Fruit fly (Drosophila melanogaster) whole organism, pupa: ENCODE results near the gene Cchl.
A peak's percentile ranks its signal among the peaks of the same experiment; 100 is the strongest.

Experiments
- CG10348 ChIP-seq: fragments of 200-800 bp; sonication (Bioruptor generic); IDR thresholded peaks from 2 replicates; pipeline ENCODE4 v1.3.6; 2022; ENCODE audit warnings: missing biosample characterization, missing genetic modification characterization
- CG12605 ChIP-seq: fragments of 200-800 bp; sonication (Bioruptor generic); IDR thresholded peaks from 2 replicates; pipeline ENCODE4 v1.3.6; 2022; ENCODE audit warnings: missing biosample characterization, missing genetic modification characterization
- CG13204 ChIP-seq: fragments of 200-800 bp; sonication (Bioruptor generic); optimal IDR thresholded peaks from 2 replicates; lab custom pipeline; 2018; ENCODE audit warnings: missing biosample characterization, mild to moderate bottlenecking, missing genetic modification characterization, moderate library complexity
- CG14655 ChIP-seq: fragments of 200-800 bp; sonication (Bioruptor generic); optimal IDR thresholded peaks from 3 replicates; lab custom pipeline; 2017; ENCODE audit warnings: mild to moderate bottlenecking, missing biosample characterization, missing genetic modification reagents, missing genetic modification characterization
- CG15710 ChIP-seq: fragments of 200-800 bp; sonication (Bioruptor generic); optimal IDR thresholded peaks from 2 replicates; lab custom pipeline; 2018; ENCODE audit warnings: missing biosample characterization, mild to moderate bottlenecking, missing genetic modification characterization, moderate library complexity
- CG17806 ChIP-seq: fragments of 200-800 bp; sonication (Bioruptor generic); optimal IDR thresholded peaks from 2 replicates; lab custom pipeline; 2018; ENCODE audit warnings: missing biosample characterization, mild to moderate bottlenecking, missing genetic modification characterization, moderate library complexity
- CG32121 ChIP-seq: fragments of 200-800 bp; sonication (Bioruptor generic); IDR thresholded peaks from 2 replicates; pipeline ENCODE4 v1.3.6; 2022; ENCODE audit warnings: missing biosample characterization, missing genetic modification characterization
- CG34367 ChIP-seq: fragments of 200-800 bp; sonication (Bioruptor generic); optimal IDR thresholded peaks from 2 replicates; lab custom pipeline; 2018; ENCODE audit warnings: missing biosample characterization, mild to moderate bottlenecking, missing genetic modification characterization
- CG4496 ChIP-seq: fragments of 200-800 bp; sonication (Bioruptor generic); IDR thresholded peaks from 3 replicates; pipeline ENCODE4 v1.3.6; 2022; ENCODE audit warnings: missing biosample characterization, missing genetic modification characterization
- CG8159 ChIP-seq: fragments of 200-800 bp; sonication (Bioruptor generic); optimal IDR thresholded peaks from 3 replicates; lab custom pipeline; 2018; ENCODE audit warnings: missing biosample characterization, mild to moderate bottlenecking, missing genetic modification characterization, moderate library complexity
- CG8301 ChIP-seq: fragments of 200-800 bp; sonication (Bioruptor generic); optimal IDR thresholded peaks from 2 replicates; lab custom pipeline; 2018; ENCODE audit warnings: missing biosample characterization, mild to moderate bottlenecking, missing genetic modification characterization
- CG9948 ChIP-seq: fragments of 200-800 bp; sonication (Bioruptor generic); optimal IDR thresholded peaks from 2 replicates; lab custom pipeline; 2018; ENCODE audit warnings: missing biosample characterization, mild to moderate bottlenecking, missing genetic modification characterization, moderate library complexity
- D1 ChIP-seq: fragments of 200-800 bp; sonication (Bioruptor generic); optimal IDR thresholded peaks from 2 replicates; lab custom pipeline; 2018; ENCODE audit warnings: missing biosample characterization, mild to moderate bottlenecking, missing genetic modification characterization, moderate library complexity
- EcR ChIP-seq: fragments of 200-800 bp; sonication (Bioruptor generic); optimal IDR thresholded peaks from 3 replicates; lab custom pipeline; 2019; ENCODE audit warnings: missing biosample characterization, missing genetic modification characterization, mild to moderate bottlenecking, moderate library complexity, missing genetic modification reagents
- Ets98B ChIP-seq: fragments of 200-800 bp; sonication (Bioruptor generic); IDR thresholded peaks from 2 replicates; pipeline ENCODE4 v1.3.6; 2022; ENCODE audit warnings: missing biosample characterization, missing genetic modification characterization
- Pif1A ChIP-seq: fragments of 200-800 bp; sonication (Bioruptor generic); optimal IDR thresholded peaks from 3 replicates; lab custom pipeline; 2016; ENCODE audit warnings: missing biosample characterization, missing genetic modification characterization
- Pif1B ChIP-seq: fragments of 200-800 bp; sonication (Bioruptor generic); optimal IDR thresholded peaks from 3 replicates; lab custom pipeline; 2016; ENCODE audit warnings: missing biosample characterization, missing genetic modification characterization
- Snoo ChIP-seq: fragments of 200-800 bp; sonication (Bioruptor generic); optimal IDR thresholded peaks from 3 replicates; lab custom pipeline; 2017; ENCODE audit warnings: missing biosample characterization, mild to moderate bottlenecking, missing genetic modification characterization, inconsistent platforms
- fd96Ca ChIP-seq: fragments of 200-800 bp; sonication (Bioruptor generic); IDR thresholded peaks from 3 replicates; pipeline ENCODE4 v1.3.6; 2022; ENCODE audit warnings: missing biosample characterization, missing genetic modification characterization
- gl ChIP-seq: fragments of 200-800 bp; sonication (Bioruptor generic); optimal IDR thresholded peaks from 2 replicates; lab custom pipeline; 2018; ENCODE audit warnings: missing biosample characterization, mild to moderate bottlenecking, missing genetic modification characterization
- rn ChIP-seq: fragments of 200-800 bp; sonication (Bioruptor generic); IDR thresholded peaks from 2 replicates; pipeline ENCODE4 v1.3.6; 2022; ENCODE audit warnings: missing biosample characterization, missing genetic modification characterization

The Cchl gene

DNA sequence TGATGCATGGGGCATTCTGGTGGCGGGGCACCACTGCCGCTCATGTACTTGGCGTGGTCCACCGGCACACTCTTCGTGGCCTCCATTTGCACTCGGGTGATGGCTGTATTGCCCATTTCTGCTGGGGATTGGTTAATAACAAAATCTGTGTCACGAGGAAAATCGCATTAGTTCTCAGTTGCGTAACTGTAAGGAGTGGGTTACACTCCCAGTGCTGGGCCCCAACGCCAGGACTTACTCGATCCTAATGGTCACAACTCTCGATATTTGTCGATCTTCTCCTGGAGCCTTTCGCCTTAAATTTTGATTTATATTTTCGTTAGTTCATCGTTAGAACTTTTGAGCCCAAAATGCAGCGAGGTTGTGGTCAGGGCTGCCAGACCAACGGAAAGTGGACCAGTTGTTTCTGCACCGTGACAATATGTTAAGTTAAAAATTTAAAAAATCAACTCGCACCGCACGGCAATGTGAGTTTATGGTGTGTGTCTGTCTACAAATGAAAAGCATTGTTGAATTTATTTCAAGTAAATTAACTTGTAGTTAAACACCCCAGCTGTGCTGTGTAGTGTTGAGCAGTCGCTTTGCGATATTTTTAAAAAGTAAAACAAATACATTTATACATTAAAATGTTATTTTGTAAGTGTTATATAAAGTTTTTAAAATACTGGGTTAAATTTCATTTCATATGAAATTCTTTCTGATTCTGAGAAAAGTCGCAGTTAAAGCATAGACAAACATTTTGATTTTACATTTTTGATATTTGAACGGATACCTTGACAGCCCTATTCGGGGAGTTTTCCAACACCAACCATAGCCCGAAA, at the start of gene Cchl, which contains the start of gene ND-42:
Gene Cchl, minus strand, starts transcription at position 559 of the 821 bp plus-strand sequence.
Gene ND-42, plus strand, starts transcription at position 788 of the 821 bp plus-strand sequence.
- TF ChIP-seq fd96Ca (GFP tag; lab: Robert Waterston, UW) (peak; percentile 77; the same call in 2 of the 3 replicates), CG8159 (peak; percentile 79), CG13204 (GFP tag; lab: Kevin White, UChicago) (no peak), CG34367 (tag; lab: Kevin White, UChicago) (peak; percentile 70), CG9948 (tag; lab: Kevin White, UChicago) (peak; percentile 48), rn (no peak; the same call in none of the 2 replicates), CG12605 (peak; percentile 27), CG4496 (GFP tag; lab: Robert Waterston, UW) (peak; percentile 75), CG8301 (no peak), gl (tag; lab: Kevin White, UChicago) (peak; percentile 18), CG32121 (GFP tag; lab: Robert Waterston, UW) (peak; percentile 46; the same call in 1 of the 2 replicates), Pif1B (no peak), CG14655 (no peak), D1 (tag; lab: Kevin White, UChicago) (no peak), CG15710 (tag; lab: Kevin White, UChicago) (peak; percentile 79), Pif1A (GFP tag; lab: Kevin White, UChicago) (no peak), Snoo (tag; lab: Kevin White, UChicago) (peak; percentile 79), CG17806 (tag; lab: Kevin White, UChicago) (peak; percentile 66), Ets98B (GFP tag; lab: Robert Waterston, UW) (peak; percentile 75), EcR (GFP tag; lab: Kevin White, UChicago) (no peak), CG10348 (GFP tag; lab: Robert Waterston, UW) (no peak)

DNA sequence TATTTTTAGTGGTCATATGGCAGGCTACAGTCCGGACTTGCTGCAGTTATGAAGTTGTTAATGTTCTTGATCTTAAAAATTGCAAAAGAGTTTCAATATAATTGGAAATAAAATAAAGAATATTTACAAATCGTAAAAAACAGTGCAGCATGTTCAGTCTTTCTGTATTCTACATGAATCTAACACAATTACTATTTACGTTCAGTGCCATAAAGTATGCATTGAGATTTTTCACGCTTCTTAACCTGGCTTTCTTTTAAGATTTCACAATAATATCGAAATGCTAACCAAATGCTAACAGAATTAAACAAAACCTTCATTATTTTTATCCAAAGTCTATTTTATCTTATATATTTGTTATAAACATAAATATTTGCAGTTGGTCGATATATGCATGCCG, 45.3 kb upstream of the Cchl start:
- TF ChIP-seq rn (no peak), CG13204 (GFP tag; lab: Kevin White, UChicago) (no peak), CG34367 (tag; lab: Kevin White, UChicago) (no peak), CG17806 (tag; lab: Kevin White, UChicago) (no peak), Snoo (tag; lab: Kevin White, UChicago) (no peak), Pif1B (no peak), gl (tag; lab: Kevin White, UChicago) (no peak), CG32121 (GFP tag; lab: Robert Waterston, UW) (no peak), CG12605 (no peak), Ets98B (GFP tag; lab: Robert Waterston, UW) (no peak), CG14655 (no peak), EcR (GFP tag; lab: Kevin White, UChicago) (no peak), D1 (tag; lab: Kevin White, UChicago) (no peak), Pif1A (GFP tag; lab: Kevin White, UChicago) (no peak), CG10348 (GFP tag; lab: Robert Waterston, UW) (no peak)

DNA sequence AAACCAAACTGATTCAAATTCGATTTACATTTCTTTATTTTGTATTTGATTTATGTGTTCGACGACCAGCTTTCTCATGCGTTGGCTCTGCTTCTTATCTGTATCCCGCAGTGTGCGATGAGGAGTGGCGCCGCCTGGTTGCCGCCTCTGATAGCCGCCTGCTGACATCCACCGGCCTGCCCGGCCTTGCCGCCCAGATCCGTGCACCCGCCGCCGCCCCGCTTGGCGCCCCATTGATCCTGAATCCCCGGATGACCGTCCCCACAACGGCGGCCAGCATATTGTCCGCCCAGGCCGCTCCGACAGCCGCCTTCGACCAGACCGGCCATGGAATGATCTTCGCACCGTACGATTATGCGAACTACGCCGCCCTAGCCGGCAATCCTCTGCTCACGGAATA, 44.3 kb upstream of the Cchl start:
- TF ChIP-seq CG8301: no peak
- TF ChIP-seq, all 21 proteins: peak for 0

DNA sequence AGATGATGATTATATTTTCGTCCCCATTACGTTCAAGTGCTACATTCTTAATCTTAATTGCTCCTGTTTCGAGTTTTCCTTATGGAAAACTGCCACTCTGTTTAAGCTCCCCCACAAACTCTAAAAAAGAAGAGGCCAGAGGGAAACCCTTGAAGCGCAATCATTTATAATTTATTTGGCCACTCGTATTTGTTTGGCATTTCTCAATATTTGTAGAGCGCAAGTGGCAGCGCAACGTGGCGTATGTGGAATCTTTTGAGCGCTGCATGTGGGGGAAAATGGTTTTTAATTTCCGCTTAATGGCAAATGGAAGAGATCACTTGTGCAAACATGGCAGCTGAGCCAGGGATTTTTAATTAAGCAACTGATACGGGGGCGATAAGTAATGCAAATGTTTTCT, 40.0 kb upstream of the Cchl start:
- TF ChIP-seq rn (no peak), gl (tag; lab: Kevin White, UChicago) (no peak), CG17806 (tag; lab: Kevin White, UChicago) (no peak)
- TF ChIP-seq, all 21 proteins: peak for 0

DNA sequence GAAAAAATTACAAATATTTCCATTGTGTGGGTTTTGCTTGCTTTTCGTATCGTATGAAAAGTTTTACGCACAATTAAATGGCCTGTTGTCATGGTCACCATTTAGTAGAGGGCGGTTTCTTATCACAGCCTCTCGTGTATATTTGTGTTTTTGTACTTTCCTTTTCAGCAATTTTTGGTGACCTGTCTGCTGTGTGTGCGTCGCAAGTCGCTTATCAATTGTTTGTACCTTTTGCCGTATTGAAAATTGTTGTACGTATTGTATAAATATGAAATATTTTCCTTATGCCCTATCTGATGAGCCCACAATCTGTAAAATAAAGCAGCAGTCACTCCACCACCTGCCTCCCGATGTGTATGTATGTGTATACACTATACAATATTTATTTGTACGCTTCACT, 39.2 kb upstream of the Cchl start:
- TF ChIP-seq CG17806 (tag; lab: Kevin White, UChicago): no peak
- TF ChIP-seq Pif1B: peak; percentile 20

DNA sequence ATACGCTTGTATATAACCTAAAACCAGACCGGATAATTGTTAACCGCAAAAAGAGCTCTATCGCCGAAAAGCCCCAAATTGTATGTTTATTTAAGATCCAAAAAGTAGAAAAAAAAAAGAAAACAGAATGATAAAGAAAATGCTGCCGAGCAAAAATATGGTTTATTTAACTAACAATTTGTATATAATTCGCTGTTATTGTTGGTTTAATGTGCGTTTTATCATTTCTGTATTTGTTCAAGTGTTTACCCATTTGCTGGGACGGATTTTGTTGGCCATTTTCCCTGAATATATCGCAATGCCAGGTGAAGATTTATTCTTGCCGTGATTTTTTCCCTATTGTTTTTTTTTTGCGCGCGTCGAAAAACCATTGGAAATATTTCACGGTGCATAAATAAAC, 29.8 kb upstream of the Cchl start:
- no peak for TF ChIP-seq CG10348 (GFP tag; lab: Robert Waterston, UW)
- no peak for TF ChIP-seq rn
- TF ChIP-seq CG32121 (GFP tag; lab: Robert Waterston, UW): no peak
- no peak for TF ChIP-seq CG34367 (tag; lab: Kevin White, UChicago)
- no peak for TF ChIP-seq CG12605
- no peak for TF ChIP-seq CG15710 (tag; lab: Kevin White, UChicago)
- TF ChIP-seq CG4496 (GFP tag; lab: Robert Waterston, UW): no peak
- no peak for TF ChIP-seq D1 (tag; lab: Kevin White, UChicago)

DNA sequence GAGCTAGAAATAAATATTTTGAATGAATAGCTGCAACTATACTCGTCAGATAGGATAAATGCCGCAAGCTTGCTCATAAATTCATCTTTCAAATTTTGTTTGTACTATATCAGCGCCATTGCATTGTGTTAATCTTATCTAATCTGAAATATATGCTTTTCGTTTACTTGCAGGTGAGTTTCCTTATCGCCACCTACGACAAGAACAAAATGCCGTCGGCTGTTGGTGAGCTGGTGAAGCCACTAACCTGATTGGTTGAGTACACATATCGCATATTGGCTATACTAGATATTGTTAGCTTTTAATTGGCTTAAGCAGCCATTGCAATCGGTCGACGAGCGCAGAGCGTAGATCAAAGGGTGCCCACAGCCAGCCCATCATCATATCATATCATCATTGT, 26.5 kb upstream of the Cchl start:
- no peak for TF ChIP-seq CG14655
- no peak for TF ChIP-seq CG10348 (GFP tag; lab: Robert Waterston, UW)
- no peak for TF ChIP-seq CG9948 (tag; lab: Kevin White, UChicago)
- TF ChIP-seq Ets98B (GFP tag; lab: Robert Waterston, UW): no peak
- TF ChIP-seq CG12605: no peak
- TF ChIP-seq CG13204 (GFP tag; lab: Kevin White, UChicago): no peak
- TF ChIP-seq Pif1A (GFP tag; lab: Kevin White, UChicago): no peak
- no peak for TF ChIP-seq Snoo (tag; lab: Kevin White, UChicago)
- TF ChIP-seq CG17806 (tag; lab: Kevin White, UChicago): no peak
- no peak for TF ChIP-seq CG4496 (GFP tag; lab: Robert Waterston, UW)
- no peak for TF ChIP-seq Pif1B
- TF ChIP-seq fd96Ca (GFP tag; lab: Robert Waterston, UW): no peak
- TF ChIP-seq CG8159: no peak
- TF ChIP-seq D1 (tag; lab: Kevin White, UChicago): no peak
- TF ChIP-seq CG8301: no peak
- TF ChIP-seq CG15710 (tag; lab: Kevin White, UChicago): no peak
